Worm (Caenorhabditis elegans) whole organism, L3 larva: ENCODE results near the gene zim-1.

ENCODE experiments used
- R02D3.7 ChIP-seq: fragments of 150-350 bp; optimal IDR thresholded peaks from 2 replicates; lab custom pipeline; 2014; ENCODE audit warnings: missing biosample characterization, missing genetic modification characterization
- ZK546.5 ChIP-seq: sonication (generic microtip); optimal IDR thresholded peaks from 2 replicates; lab custom pipeline; 2017; ENCODE audit warnings: missing biosample characterization, missing genetic modification characterization
- aly-2 ChIP-seq: fragments of 150-350 bp; optimal IDR thresholded peaks from 2 replicates; lab custom pipeline; 2014; ENCODE audit warnings: missing biosample characterization, missing genetic modification characterization
- ama-1 ChIP-seq: fragments of 150-350 bp; optimal IDR thresholded peaks from 2 replicates; lab custom pipeline; 2018
- ceh-16 ChIP-seq: sonication (generic microtip); optimal IDR thresholded peaks from 2 replicates; lab custom pipeline; 2017; ENCODE audit warnings: missing biosample characterization, missing genetic modification characterization
- ceh-28 ChIP-seq: fragments of 150-350 bp; optimal IDR thresholded peaks from 2 replicates; lab custom pipeline; 2014; ENCODE audit warnings: missing biosample characterization, missing genetic modification reagents, missing genetic modification characterization
- daf-12 ChIP-seq: fragments of 150-350 bp; optimal IDR thresholded peaks from 2 replicates; lab custom pipeline; 2014; ENCODE audit warnings: missing biosample characterization, missing genetic modification reagents, missing genetic modification characterization
- egl-27 ChIP-seq: sonication (generic microtip); optimal IDR thresholded peaks from 4 replicates; lab custom pipeline; 2017; ENCODE audit warnings: missing biosample characterization, missing genetic modification reagents, missing genetic modification characterization
- egl-5 ChIP-seq: fragments of 150-350 bp; optimal IDR thresholded peaks from 2 replicates; lab custom pipeline; 2017; ENCODE audit warnings: missing biosample characterization, missing genetic modification reagents, missing genetic modification characterization, inconsistent platforms
- elt-1 ChIP-seq: fragments of 150-350 bp; optimal IDR thresholded peaks from 2 replicates; lab custom pipeline; 2014; ENCODE audit warnings: missing biosample characterization, missing genetic modification characterization
- elt-3 ChIP-seq, 3 experiments: fragments of 150-350 bp in 1 of 3; sonication (generic microtip) in 2 of 3; optimal IDR thresholded peaks; 2 replicates in 2 of 3; 4 replicates in 1 of 3; lab custom pipeline; 2014 to 2017; ENCODE audit warnings: missing biosample characterization in 3 of 3, missing genetic modification characterization in 3 of 3
- fos-1 ChIP-seq: fragments of 150-350 bp; optimal IDR thresholded peaks from 2 replicates; lab custom pipeline; 2014; ENCODE audit warnings: missing biosample characterization, missing genetic modification characterization
- jun-1 ChIP-seq: fragments of 150-350 bp; optimal IDR thresholded peaks from 2 replicates; lab custom pipeline; 2014; ENCODE audit warnings: missing biosample characterization, missing genetic modification reagents, missing genetic modification characterization
- lin-15B ChIP-seq: fragments of 150-350 bp; optimal IDR thresholded peaks from 2 replicates; lab custom pipeline; 2014; ENCODE audit warnings: missing biosample characterization, missing genetic modification characterization
- lin-39 ChIP-seq: fragments of 150-350 bp; optimal IDR thresholded peaks from 2 replicates; lab custom pipeline; 2018; ENCODE audit warnings: missing biosample characterization, missing genetic modification reagents, missing genetic modification characterization
- nhr-11 ChIP-seq: fragments of 150-350 bp; optimal IDR thresholded peaks from 2 replicates; lab custom pipeline; 2014; ENCODE audit warnings: missing biosample characterization, missing genetic modification characterization
- nhr-12 ChIP-seq: fragments of 150-350 bp; optimal IDR thresholded peaks from 2 replicates; lab custom pipeline; 2014; ENCODE audit warnings: missing biosample characterization, missing genetic modification characterization
- nhr-23 ChIP-seq: fragments of 150-350 bp; optimal IDR thresholded peaks from 2 replicates; lab custom pipeline; 2014; ENCODE audit warnings: missing biosample characterization, missing genetic modification reagents, missing genetic modification characterization
- nhr-237 ChIP-seq: fragments of 150-350 bp; optimal IDR thresholded peaks from 2 replicates; lab custom pipeline; 2014; ENCODE audit warnings: missing biosample characterization, missing genetic modification characterization
- nhr-28 ChIP-seq: fragments of 150-350 bp; optimal IDR thresholded peaks from 2 replicates; lab custom pipeline; 2014; ENCODE audit warnings: missing biosample characterization, missing genetic modification characterization
- nhr-76 ChIP-seq: fragments of 150-350 bp; sonication (generic microtip); optimal IDR thresholded peaks from 5 replicates; lab custom pipeline; 2014; ENCODE audit warnings: missing biosample characterization, missing genetic modification characterization
- nhr-77 ChIP-seq: fragments of 150-350 bp; optimal IDR thresholded peaks from 2 replicates; lab custom pipeline; 2014; ENCODE audit warnings: missing biosample characterization, missing genetic modification characterization
- pqm-1 ChIP-seq: fragments of 150-350 bp; optimal IDR thresholded peaks from 2 replicates; lab custom pipeline; 2017; ENCODE audit warnings: missing biosample characterization, missing genetic modification characterization, inconsistent platforms
- sea-2 ChIP-seq: fragments of 150-350 bp; sonication (generic microtip); optimal IDR thresholded peaks from 4 replicates; lab custom pipeline; 2014; ENCODE audit warnings: missing biosample characterization, missing genetic modification reagents, missing genetic modification characterization
- snpc-4 ChIP-seq: fragments of 150-350 bp; optimal IDR thresholded peaks from 2 replicates; lab custom pipeline; 2014; ENCODE audit warnings: missing biosample characterization, missing genetic modification characterization
- tbx-2 ChIP-seq: sonication (generic microtip); optimal IDR thresholded peaks from 2 replicates; lab custom pipeline; 2016; ENCODE audit warnings: mild to moderate bottlenecking, missing genetic modification characterization, missing compliant biosample characterization
- unc-39 ChIP-seq: sonication (generic microtip); optimal IDR thresholded peaks from 4 replicates; lab custom pipeline; 2017; ENCODE audit warnings: missing biosample characterization, missing genetic modification characterization
- unc-62 ChIP-seq: fragments of 150-350 bp; sonication (generic microtip); optimal IDR thresholded peaks from 4 replicates; lab custom pipeline; 2014; ENCODE audit warnings: missing biosample characterization, missing genetic modification reagents, missing genetic modification characterization
- zag-1 ChIP-seq: fragments of 150-350 bp; optimal IDR thresholded peaks from 2 replicates; lab custom pipeline; 2014; ENCODE audit warnings: missing biosample characterization, missing genetic modification characterization
- ztf-11 ChIP-seq: fragments of 150-350 bp; optimal IDR thresholded peaks from 2 replicates; lab custom pipeline; 2014; ENCODE audit warnings: missing biosample characterization, missing genetic modification characterization
- ztf-4 ChIP-seq: fragments of 150-350 bp; optimal IDR thresholded peaks from 2 replicates; lab custom pipeline; 2014; ENCODE audit warnings: missing biosample characterization, missing genetic modification characterization

Gene zim-1

ce11 chrIV:10578367-10578766 lies 31.5 kb downstream of the zim-1 start, which contains the start of gene lgc-43:
Gene lgc-43, plus strand, starts transcription at chrIV:10578667.
- no peak for TF ChIP-seq nhr-237 (tag; lab: Kevin White, UChicago)
- no peak for TF ChIP-seq nhr-12 (tag; lab: Kevin White, UChicago)
- no peak for TF ChIP-seq ama-1 (lab: Kevin White, UChicago)
- peak; percentile 67 for TF ChIP-seq nhr-76 (tag; lab: Kevin White, UChicago)

- no peak for TF ChIP-seq jun-1 (tag; lab: Kevin White, UChicago)
- TF ChIP-seq unc-62 (GFP tag; lab: Kevin White, UChicago), result no peak
- TF ChIP-seq tbx-2 (tag; lab: Kevin White, UChicago), result no peak
- no peak for TF ChIP-seq aly-2 (tag; lab: Kevin White, UChicago)
- no peak for TF ChIP-seq daf-12
- TF ChIP-seq nhr-77, result no peak
- no peak for TF ChIP-seq unc-39 (tag; lab: Kevin White, UChicago)
- TF ChIP-seq, all 47 proteins: peak for 0
Observed at ce11 chrIV:10584237-10584636, 37.4 kb downstream of the zim-1 start, which contains the start of gene oac-8. Gene oac-8, plus strand, starts transcription at chrIV:10584537.

ce11 chrIV:10589072-10589471 lies 42.2 kb downstream of the zim-1 start, which contains the start of gene C43F9.4:
Gene C43F9.4, minus strand, starts transcription at chrIV:10589172.
- TF ChIP-seq ceh-16 (tag; lab: Kevin White, UChicago) (no peak), nhr-23 (tag; lab: Kevin White, UChicago) (no peak), nhr-28 (tag; lab: Kevin White, UChicago) (no peak)

- TF ChIP-seq nhr-28 (tag; lab: Kevin White, UChicago), result no peak
- no peak for TF ChIP-seq ztf-11 (tag; lab: Kevin White, UChicago)
- TF ChIP-seq ztf-4 (tag; lab: Kevin White, UChicago), result no peak
- TF ChIP-seq aly-2 (tag; lab: Kevin White, UChicago), result no peak
- no peak for TF ChIP-seq elt-1
- no peak for TF ChIP-seq nhr-12 (tag; lab: Kevin White, UChicago)
Observed at ce11 chrIV:10590649-10591048, 43.8 kb downstream of the zim-1 start, which contains the start of the genes C43F9.5 and nkb-2. Gene C43F9.5, minus strand, starts transcription at chrIV:10590749. Gene nkb-2, plus strand, starts transcription at chrIV:10590925.

ce11 chrIV:10593570-10593969 lies 46.7 kb downstream of the zim-1 start, which contains the start of gene C43F9.7:
Gene C43F9.7, minus strand, starts transcription at chrIV:10593670.
- TF ChIP-seq ceh-16 (tag; lab: Kevin White, UChicago) (no peak), tbx-2 (tag; lab: Kevin White, UChicago) (no peak), nhr-11 (no peak), lin-39 (tag; lab: Kevin White, UChicago) (no peak), nhr-77 (no peak), egl-5 (tag; lab: Kevin White, UChicago) (no peak), ZK546.5 (tag; lab: Kevin White, UChicago) (no peak), jun-1 (tag; lab: Kevin White, UChicago) (no peak), fos-1 (no peak), sea-2 (GFP tag; lab: Kevin White, UChicago) (no peak), egl-27 (tag; lab: Kevin White, UChicago) (no peak), lin-15B (tag; lab: Kevin White, UChicago) (no peak), daf-12 (no peak), R02D3.7 (tag; lab: Kevin White, UChicago) (no peak), snpc-4 (no peak)

ce11 chrIV:10596505-10596904 lies 49.6 kb downstream of the zim-1 start, which contains the start of gene C43F9.11:
Gene C43F9.11, plus strand, starts transcription at chrIV:10596805.
- no peak for TF ChIP-seq nhr-237 (tag; lab: Kevin White, UChicago)
- no peak for TF ChIP-seq nhr-23 (tag; lab: Kevin White, UChicago)
- TF ChIP-seq aly-2 (tag; lab: Kevin White, UChicago), result no peak
- no peak for TF ChIP-seq ceh-28
- no peak for TF ChIP-seq elt-1
- no peak for TF ChIP-seq lin-39 (tag; lab: Kevin White, UChicago)
- TF ChIP-seq pqm-1 (tag; lab: Kevin White, UChicago), result no peak
- TF ChIP-seq zag-1 (tag; lab: Kevin White, UChicago), result no peak
- no peak for TF ChIP-seq elt-3 (tag; optimal IDR thresholded peaks at IDR 0.05; lab: Kevin White, UChicago)
- TF ChIP-seq, all 47 proteins: peak for 0
